Worm (Caenorhabditis elegans) whole organism, early embryonic: Measurements from ENCODE around the gene F49H12.4.

Experiments used
- F13C5.2 ChIP-seq: sonication (generic microtip); optimal IDR thresholded peaks from 2 replicates; lab custom pipeline; 2017; ENCODE audit warnings: mild to moderate bottlenecking, missing genetic modification characterization, inconsistent platforms, missing compliant biosample characterization
- hmbx-1 ChIP-seq: sonication (generic microtip); optimal IDR thresholded peaks from 2 replicates; lab custom pipeline; 2016; ENCODE audit warnings: mild to moderate bottlenecking, missing genetic modification characterization, missing compliant biosample characterization
- hmg-4 ChIP-seq: fragments of 200-800 bp; sonication (Bioruptor generic); optimal IDR thresholded peaks from 2 replicates; lab custom pipeline; 2018; ENCODE audit warnings: mild to moderate bottlenecking, missing genetic modification characterization, missing compliant biosample characterization

- TF ChIP-seq F13C5.2 (tag; lab: Kevin White, UChicago) (no peak), hmbx-1 (tag; lab: Kevin White, UChicago) (no peak), hmg-4 (GFP tag; lab: Kevin White, UChicago) (no peak)
These were observed 38.5 kb downstream of the F49H12.4 start, which contains the start of gene swip-10 for ce11 chrX:2118162-2118561.
